Worm (Caenorhabditis elegans): ENCODE results near the gene dmd-10.
A peak's percentile ranks its signal among the peaks of the same experiment; 100 is the strongest.

The dmd-10 gene

ce11 chrV:13268032-13268431 lies 31.6 kb upstream of the dmd-10 start:
- peak; percentile 54; the same call in 1 of the 2 replicates for TF ChIP-seq cebp-1 (GFP tag; IDR thresholded peaks at IDR 0.05)
- TF ChIP-seq cebp-1 (tag; optimal IDR thresholded peaks at IDR 0.05) = peak; percentile 74
- peak; percentile 84 for TF ChIP-seq nhr-80 (tag; optimal IDR thresholded peaks at IDR 0.05)
- TF ChIP-seq tbp1 (GFP tag; optimal IDR thresholded peaks at IDR 0.05) = no peak

DNA sequence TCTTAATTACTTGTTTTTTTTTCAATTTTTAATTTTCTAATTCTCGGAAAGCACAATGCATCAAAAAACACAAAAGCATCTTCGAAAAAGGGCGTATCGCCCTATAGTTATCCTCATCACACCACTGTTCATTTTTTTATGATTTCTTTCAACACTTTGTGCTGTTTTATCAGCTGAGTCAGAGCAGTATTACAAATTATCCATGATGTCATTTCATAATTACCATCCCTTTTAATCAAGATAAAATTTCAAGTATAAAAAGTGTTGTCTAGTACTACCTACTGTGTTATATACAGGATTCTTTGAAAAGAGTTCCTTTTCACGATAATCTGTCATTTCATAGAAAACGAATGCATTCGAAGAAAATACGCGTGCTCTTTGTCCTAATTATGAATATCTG lies 30.2 kb upstream of the dmd-10 start:
- TF ChIP-seq ccch-3 (GFP tag; optimal IDR thresholded peaks at IDR 0.05) = no peak
- no peak for TF ChIP-seq Y53G8AR.9 (GFP tag; conservative IDR thresholded peaks at IDR 0.05)
- no peak for TF ChIP-seq T07F8.4 (tag; optimal IDR thresholded peaks at IDR 0.05)
- no peak for TF ChIP-seq hsf-1 (GFP tag; IDR thresholded peaks at IDR 0.05)
- TF ChIP-seq B0019.2 (GFP tag; conservative IDR thresholded peaks at IDR 0.05) = no peak
- TF ChIP-seq F37B4.10 (GFP tag; IDR thresholded peaks at IDR 0.05) = no peak
- no peak for TF ChIP-seq attf-6 (GFP tag; IDR thresholded peaks at IDR 0.05)
- no peak for TF ChIP-seq unc-130 (GFP tag; optimal IDR thresholded peaks at IDR 0.05)
- TF ChIP-seq pbrm-1 (GFP tag; IDR thresholded peaks at IDR 0.05) = no peak
- TF ChIP-seq B0261.1 (tag; optimal IDR thresholded peaks at IDR 0.05) = no peak
- TF ChIP-seq sptf-2 (GFP tag; optimal IDR thresholded peaks at IDR 0.05) = no peak
- TF ChIP-seq F55B11.4 (tag; optimal IDR thresholded peaks at IDR 0.05; ENCODE audit: borderline replicate concordance, insufficient read depth) = no peak
- TF ChIP-seq nhr-27 (tag; optimal IDR thresholded peaks at IDR 0.05) = no peak
- no peak for TF ChIP-seq repo-1 (tag; optimal IDR thresholded peaks at IDR 0.05)
- TF ChIP-seq mxl-1 (tag; optimal IDR thresholded peaks at IDR 0.05) = no peak
- no peak for TF ChIP-seq snpc-4 (GFP tag; optimal IDR thresholded peaks at IDR 0.05)
- TF ChIP-seq snpc-4 (tag; optimal IDR thresholded peaks at IDR 0.05) = no peak
- TF ChIP-seq D2030.7 (GFP tag; IDR thresholded peaks at IDR 0.05) = no peak
- no peak for TF ChIP-seq B0035.1 (tag; optimal IDR thresholded peaks at IDR 0.05)
- no peak for TF ChIP-seq madf-10 (tag; optimal IDR thresholded peaks at IDR 0.05)

DNA sequence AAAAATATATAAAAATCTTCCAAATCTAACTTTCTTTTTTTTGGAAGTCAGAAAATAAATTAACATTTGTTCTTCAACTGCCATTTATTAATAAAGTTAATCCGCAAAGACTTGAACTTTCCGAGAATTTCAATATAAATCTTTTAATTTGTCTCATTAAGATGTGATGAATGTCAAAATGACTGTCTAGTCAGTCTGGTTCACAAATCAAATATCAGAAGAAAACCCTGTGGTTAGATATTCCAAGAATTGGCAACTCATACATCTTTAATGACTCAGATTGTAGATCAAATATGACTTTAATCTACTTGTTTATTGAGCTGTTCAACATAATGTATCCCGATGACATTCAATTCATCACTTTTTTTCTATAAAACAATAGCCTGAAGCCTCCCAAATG lies 29.2 kb upstream of the dmd-10 start:
- TF ChIP-seq let-526 (GFP tag; IDR thresholded peaks at IDR 0.05) (no peak), mxl-1 (tag; optimal IDR thresholded peaks at IDR 0.05) (no peak), mes-4 (tag; optimal IDR thresholded peaks at IDR 0.05) (no peak), xnd-1 (tag; optimal IDR thresholded peaks at IDR 0.05) (no peak), F55B11.4 (tag; optimal IDR thresholded peaks at IDR 0.05; ENCODE audit: borderline replicate concordance, insufficient read depth) (no peak), D2030.7 (GFP tag; IDR thresholded peaks at IDR 0.05) (no peak), Y53F4B.3 (GFP tag; IDR thresholded peaks at IDR 0.05) (no peak), F10E7.11 (tag; optimal IDR thresholded peaks at IDR 0.05) (no peak), nhr-120 (GFP tag; IDR thresholded peaks at IDR 0.05) (no peak), Y56A3A.18 (GFP tag; IDR thresholded peaks at IDR 0.05) (no peak), sea-2 (GFP tag; IDR thresholded peaks at IDR 0.05) (no peak), lir-1 (GFP tag; conservative IDR thresholded peaks at IDR 0.05) (no peak), zfh-2 (GFP tag; conservative IDR thresholded peaks at IDR 0.05) (no peak), ztf-3 (GFP tag; optimal IDR thresholded peaks at IDR 0.05) (no peak), C06A6.2 (GFP tag; conservative IDR thresholded peaks at IDR 0.05) (no peak), hlh-12 (tag; optimal IDR thresholded peaks at IDR 0.05) (no peak), nfya-2 (GFP tag; IDR thresholded peaks at IDR 0.05) (no peak), snpc-3.4 (tag; optimal IDR thresholded peaks at IDR 0.05) (no peak), B0261.1 (tag; optimal IDR thresholded peaks at IDR 0.05) (no peak)
